Fruit fly (Drosophila melanogaster) whole organism: ENCODE measurements around the gene MED15.
A peak's percentile ranks its signal among the peaks of the same experiment; 100 is the strongest.

ENCODE experiments used
- CG8478 ChIP-seq: fragments of >200 bp; optimal IDR thresholded peaks from 2 replicates; lab custom pipeline; 2018; ENCODE audit warnings: inconsistent platforms
- Dll ChIP-seq: fragments of >200 bp; optimal IDR thresholded peaks from 2 replicates; lab custom pipeline; 2017
- EcR ChIP-seq, 2 experiments: fragments of >200 bp; optimal IDR thresholded peaks; 2 replicates each; lab custom pipeline; 2017; ENCODE audit warnings: missing biosample characterization in 2 of 2, missing genetic modification characterization in 2 of 2, missing genetic modification reagents in 2 of 2
- pan ChIP-seq: fragments of >200 bp; optimal IDR thresholded peaks from 2 replicates; lab custom pipeline; 2017
- psq ChIP-seq: fragments of >200 bp; optimal IDR thresholded peaks from 2 replicates; lab custom pipeline; 2017
- usp ChIP-seq: fragments of >200 bp; optimal IDR thresholded peaks from 2 replicates; lab custom pipeline; 2017; ENCODE audit warnings: missing biosample characterization, missing genetic modification characterization, mixed read lengths

MED15 gene

dm6 chr2L:506443-506842 is 33.6 kb downstream of the MED15 start:
- TF ChIP-seq CG8478 (lab: Kevin White, UChicago): no peak
- no peak for TF ChIP-seq pan (lab: Kevin White, UChicago)
- no peak for TF ChIP-seq Dll (lab: Kevin White, UChicago)
- TF ChIP-seq psq: no peak
- TF ChIP-seq EcR (GFP tag; optimal IDR thresholded peaks at IDR 0.05; lab: Kevin White, UChicago): no peak
- no peak for TF ChIP-seq usp (GFP tag; lab: Kevin White, UChicago)

DNA sequence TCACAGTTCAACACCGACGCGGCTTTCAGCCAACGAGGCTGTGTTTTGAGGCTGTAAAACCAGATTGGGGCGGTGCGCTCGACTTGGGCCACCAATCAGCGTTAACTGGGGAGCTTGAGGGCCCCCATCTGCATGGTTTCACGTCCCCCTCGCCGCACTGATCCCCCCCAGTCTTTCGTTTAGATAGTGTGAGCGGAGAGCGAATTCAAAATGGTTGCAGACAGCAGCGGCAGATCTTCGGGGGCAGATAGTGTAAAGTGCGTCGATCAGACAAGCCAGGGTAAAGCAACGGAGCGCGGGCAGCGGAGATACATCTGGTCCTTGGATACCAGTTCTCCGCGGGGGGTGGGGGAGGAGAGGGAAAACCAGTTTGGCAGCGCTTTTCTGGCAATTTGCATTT is 34.4 kb downstream of the MED15 start:
- no peak for TF ChIP-seq Dll (lab: Kevin White, UChicago)
- TF ChIP-seq pan (lab: Kevin White, UChicago): no peak
- no peak for TF ChIP-seq CG8478 (lab: Kevin White, UChicago)
- TF ChIP-seq psq: no peak
- TF ChIP-seq usp (GFP tag; lab: Kevin White, UChicago): no peak
- TF ChIP-seq EcR (GFP tag; optimal IDR thresholded peaks at IDR 0.05; lab: Kevin White, UChicago): no peak

DNA sequence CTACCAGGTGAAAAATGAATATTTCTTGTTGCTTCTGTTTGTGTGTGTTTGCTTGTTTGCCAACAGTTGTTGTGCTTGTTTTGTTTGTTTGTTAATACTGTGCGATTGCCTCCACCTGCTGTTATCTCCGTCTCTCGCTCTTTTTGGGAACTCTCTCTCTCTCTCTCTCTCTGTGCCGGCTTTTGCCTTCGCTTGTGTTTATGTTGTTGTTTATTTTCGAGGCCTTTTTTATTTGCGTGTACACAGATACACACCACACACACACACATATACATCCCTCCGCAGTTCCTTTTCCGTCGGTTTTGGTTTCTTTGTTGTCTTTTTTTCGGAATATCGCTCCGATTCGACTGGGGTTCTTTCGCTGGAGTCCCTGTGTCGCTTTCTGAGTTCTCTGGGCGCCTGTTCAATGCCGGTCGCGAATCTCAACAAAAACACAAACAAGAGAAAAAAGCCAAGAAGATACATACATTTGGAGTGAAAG is 37.8 kb downstream of the MED15 start:
- TF ChIP-seq pan (lab: Kevin White, UChicago) (no peak), Dll (lab: Kevin White, UChicago) (peak; percentile 44)

dm6 chr2L:512028-512427 is 39.2 kb downstream of the MED15 start:
- TF ChIP-seq pan (lab: Kevin White, UChicago) (no peak), psq (no peak), usp (GFP tag; lab: Kevin White, UChicago) (no peak), EcR (GFP tag; optimal IDR thresholded peaks at IDR 0.05; lab: Kevin White, UChicago) (no peak), Dll (lab: Kevin White, UChicago) (no peak), CG8478 (lab: Kevin White, UChicago) (no peak)

- TF ChIP-seq Dll (lab: Kevin White, UChicago) (no peak), psq (no peak), usp (GFP tag; lab: Kevin White, UChicago) (no peak), pan (lab: Kevin White, UChicago) (no peak), CG8478 (lab: Kevin White, UChicago) (no peak), EcR (GFP tag; optimal IDR thresholded peaks at IDR 0.05; lab: Kevin White, UChicago) (no peak)
Measured at dm6 chr2L:513035-513434, 40.2 kb downstream of the MED15 start.

dm6 chr2L:514124-514818 is 41.5 kb downstream of the MED15 start:
- TF ChIP-seq CG8478 (lab: Kevin White, UChicago): no peak
- no peak for TF ChIP-seq Dll (lab: Kevin White, UChicago)
- TF ChIP-seq psq: no peak
- TF ChIP-seq EcR (GFP tag; optimal IDR thresholded peaks at IDR 0.05; lab: Kevin White, UChicago): no peak
- TF ChIP-seq usp (GFP tag; lab: Kevin White, UChicago): no peak
- TF ChIP-seq pan (lab: Kevin White, UChicago): no peak

- no peak for TF ChIP-seq EcR (GFP tag; optimal IDR thresholded peaks at IDR 0.05; lab: Kevin White, UChicago)
- TF ChIP-seq usp (GFP tag; lab: Kevin White, UChicago): no peak
- TF ChIP-seq Dll (lab: Kevin White, UChicago): peak; percentile 87
- TF ChIP-seq CG8478 (lab: Kevin White, UChicago): peak; percentile 14
Measured at dm6 chr2L:516032-516993, 43.5 kb downstream of the MED15 start.

DNA sequence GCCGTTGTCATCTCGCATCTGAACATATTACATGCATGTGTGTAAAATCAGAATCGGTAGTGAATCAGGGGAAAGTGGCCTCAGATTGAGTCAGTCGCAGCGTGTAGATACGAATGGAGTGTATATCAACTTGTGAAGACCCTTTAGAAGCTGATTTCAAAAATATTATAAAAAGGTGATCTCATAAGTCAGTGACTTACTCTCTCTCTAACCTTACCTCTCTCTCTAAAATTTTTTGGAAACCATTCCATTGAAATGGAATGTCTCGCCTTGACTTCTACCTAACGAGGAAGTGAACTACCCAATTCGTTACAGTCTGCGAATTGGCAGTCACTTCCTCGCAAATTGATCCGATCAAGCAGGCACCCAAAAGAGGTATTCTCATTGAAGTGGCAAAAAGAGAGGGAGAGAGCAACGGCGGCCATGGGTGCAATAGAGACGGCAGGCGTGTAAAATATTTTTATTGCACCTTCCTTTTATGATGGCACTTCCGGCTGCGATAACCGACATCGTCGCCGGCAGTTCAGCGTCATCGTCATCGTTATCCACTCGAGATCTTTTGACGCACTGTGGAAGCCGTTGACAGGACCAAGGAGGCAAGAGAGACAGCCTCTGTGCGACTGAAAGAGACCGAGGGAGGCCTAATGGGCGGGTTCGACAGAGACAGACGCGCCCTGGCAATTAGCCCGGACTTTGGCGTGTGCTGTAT is 45.3 kb downstream of the MED15 start:
- TF ChIP-seq Dll (lab: Kevin White, UChicago) (no peak), usp (GFP tag; lab: Kevin White, UChicago) (no peak), pan (lab: Kevin White, UChicago) (no peak), EcR (GFP tag; optimal IDR thresholded peaks at IDR 0.05; lab: Kevin White, UChicago) (no peak), CG8478 (lab: Kevin White, UChicago) (no peak), psq (no peak)

- TF ChIP-seq psq (no peak), Dll (lab: Kevin White, UChicago) (no peak), pan (lab: Kevin White, UChicago) (no peak), usp (GFP tag; lab: Kevin White, UChicago) (no peak)
Measured at dm6 chr2L:518620-518913, 45.8 kb downstream of the MED15 start.

DNA sequence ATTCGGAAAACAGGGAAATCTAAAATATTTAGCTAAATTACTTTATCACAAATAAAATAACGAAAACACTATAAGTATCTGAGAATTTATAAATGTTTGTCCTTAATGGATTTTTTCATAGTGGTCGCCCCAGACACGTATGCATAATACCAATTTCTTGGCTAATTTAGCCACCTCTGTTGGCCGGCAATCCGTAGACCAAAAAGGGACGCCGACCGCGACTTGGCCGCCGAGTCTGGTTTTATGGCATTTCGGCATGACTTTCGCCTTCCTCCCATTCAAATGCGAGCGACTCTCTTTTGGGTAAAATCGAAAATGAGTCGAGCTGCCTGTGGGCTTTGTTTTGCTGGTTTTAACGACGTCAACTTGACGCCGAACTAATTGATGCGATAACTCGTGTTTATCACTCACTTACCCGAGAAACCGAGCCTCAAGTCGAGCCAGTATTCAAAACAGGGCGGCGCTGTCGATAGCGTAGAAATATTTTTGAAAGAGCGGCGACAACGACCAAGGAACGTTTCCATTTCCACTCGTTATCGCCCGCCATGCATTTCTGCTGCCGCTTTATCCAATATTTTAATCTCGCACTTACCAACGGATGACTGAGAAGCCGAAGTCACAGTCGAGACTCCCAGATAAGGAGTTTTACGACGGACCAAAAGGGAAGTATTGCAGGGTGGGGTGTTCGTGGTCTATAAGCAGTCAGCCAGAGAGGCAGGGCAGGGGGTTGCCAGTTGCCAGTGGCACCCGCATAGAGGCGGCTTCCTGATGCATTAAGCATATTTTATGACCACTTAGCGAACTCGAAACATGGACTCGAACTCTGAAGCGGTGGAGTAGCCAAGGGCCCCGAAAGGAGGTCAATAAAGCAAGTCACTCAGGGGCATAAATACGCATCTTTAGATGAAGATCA is 46.4 kb downstream of the MED15 start:
- no peak for TF ChIP-seq CG8478 (lab: Kevin White, UChicago)
- TF ChIP-seq usp (GFP tag; lab: Kevin White, UChicago): no peak
- TF ChIP-seq EcR (GFP tag; optimal IDR thresholded peaks at IDR 0.05; lab: Kevin White, UChicago): no peak
- no peak for TF ChIP-seq pan (lab: Kevin White, UChicago)
- no peak for TF ChIP-seq Dll (lab: Kevin White, UChicago)
- no peak for TF ChIP-seq psq
